Worm (Caenorhabditis elegans): ENCODE results near the gene C49F5.7.

DNA sequence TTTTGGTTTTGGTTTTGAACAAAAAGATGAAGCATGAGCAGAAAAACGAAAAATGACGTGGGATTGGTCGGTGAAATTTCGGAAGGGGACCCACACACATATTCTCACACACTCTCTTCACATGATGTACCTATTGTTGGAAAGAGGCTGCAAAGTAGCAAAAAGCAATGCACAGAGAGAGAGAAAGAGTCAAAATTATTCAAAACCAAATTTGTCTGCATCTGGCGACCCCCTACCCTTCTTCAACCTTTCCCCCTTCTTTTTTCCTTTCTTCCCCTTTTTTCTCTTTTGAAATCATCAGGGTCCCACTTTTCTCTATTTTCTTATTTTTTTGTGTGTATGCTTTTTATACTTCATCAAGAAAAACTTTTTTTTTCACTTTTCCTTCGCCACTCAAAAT is 26.9 kb downstream of the C49F5.7 start:
- TF ChIP-seq him-1 (tag; optimal IDR thresholded peaks at IDR 0.05) (no peak), W03F9.2 (tag; optimal IDR thresholded peaks at IDR 0.05) (no peak)

Data from whole organism, L4/young adult.